Worm (Caenorhabditis elegans) whole organism, young adult: Measurements from ENCODE around the gene C17F4.3.

Experiments used
- T26A5.8 ChIP-seq: sonication (generic microtip); optimal IDR thresholded peaks from 2 replicates; lab custom pipeline; 2016; ENCODE audit warnings: missing genetic modification characterization, missing compliant biosample characterization
- Y95B8A.8 ChIP-seq: fragments of 200-800 bp; sonication (Bioruptor generic); IDR thresholded peaks from 2 replicates; pipeline ENCODE4 v1.3.6; 2022; ENCODE audit warnings: missing genetic modification reagents, missing genetic modification characterization, missing compliant biosample characterization
- aptf-3 ChIP-seq: fragments of 200-800 bp; sonication (Bioruptor generic); IDR thresholded peaks from 2 replicates; pipeline ENCODE4 v1.3.6; 2022; ENCODE audit warnings: missing genetic modification characterization, missing compliant biosample characterization
- athp-1 ChIP-seq: sonication (generic microtip); optimal IDR thresholded peaks from 2 replicates; lab custom pipeline; 2017; ENCODE audit warnings: mild to moderate bottlenecking, missing genetic modification characterization, missing compliant biosample characterization
- attf-6 ChIP-seq: fragments of 200-800 bp; sonication (Bioruptor generic); IDR thresholded peaks from 2 replicates; pipeline ENCODE4 v1.3.6; 2022; ENCODE audit warnings: missing genetic modification reagents, missing genetic modification characterization, missing compliant biosample characterization
- chd-7 ChIP-seq: sonication (generic microtip); optimal IDR thresholded peaks from 2 replicates; lab custom pipeline; 2016; ENCODE audit warnings: mild to moderate bottlenecking, missing genetic modification characterization, moderate library complexity, missing compliant biosample characterization
- egl-18 ChIP-seq: fragments of 200-800 bp; sonication (Bioruptor generic); IDR thresholded peaks from 2 replicates; pipeline ENCODE4 v1.3.6; 2022; ENCODE audit warnings: missing genetic modification reagents, missing genetic modification characterization, missing compliant biosample characterization
- let-607 ChIP-seq, 2 experiments: fragments of 200-800 bp in 1 of 2; sonication (Bioruptor generic) in 1 of 2; sonication (generic microtip) in 1 of 2; optimal IDR thresholded peaks; 2 replicates each; lab custom pipeline; 2016 to 2018; ENCODE audit warnings: mild to moderate bottlenecking in 2 of 2, missing compliant biosample characterization in 2 of 2, missing genetic modification characterization in 2 of 2, moderate library complexity in 2 of 2, missing genotype in 1 of 2
- lin-54 ChIP-seq: fragments of 200-800 bp; sonication (Bioruptor generic); optimal IDR thresholded peaks from 2 replicates; lab custom pipeline; 2018; ENCODE audit warnings: mild to moderate bottlenecking, missing genetic modification characterization, missing compliant biosample characterization
- nfyb-1 ChIP-seq: fragments of 200-800 bp; sonication (Bioruptor generic); IDR thresholded peaks from 2 replicates; pipeline ENCODE4 v1.3.6; 2022; ENCODE audit warnings: missing genetic modification reagents, missing genetic modification characterization, missing compliant biosample characterization
- rec-8 ChIP-seq, 2 experiments: sonication (generic microtip); optimal IDR thresholded peaks; 2 replicates each; lab custom pipeline; 2016; ENCODE audit warnings: mild to moderate bottlenecking in 2 of 2, missing genetic modification characterization in 2 of 2, missing genetic modification reagents in 2 of 2, missing genotype in 2 of 2, missing biosample characterization in 1 of 2, missing compliant biosample characterization in 1 of 2, moderate library complexity in 1 of 2
- snpc-4 ChIP-seq, 5 experiments: fragments of 150-350 bp in 1 of 5; sonication (generic microtip) in 4 of 5; optimal IDR thresholded peaks; 2 replicates each; lab custom pipeline; 2014 to 2018; ENCODE audit warnings: missing genetic modification characterization in 5 of 5, missing biosample characterization in 3 of 5, antibody characterized with exemption in 2 of 5, mild to moderate bottlenecking in 2 of 5, missing compliant biosample characterization in 2 of 5, missing genotype in 2 of 5, moderate library complexity in 2 of 5, missing genetic modification reagents in 1 of 5
- unc-62 ChIP-seq: fragments of 150-350 bp; optimal IDR thresholded peaks from 2 replicates; lab custom pipeline; 2014; ENCODE audit warnings: missing biosample characterization, missing genetic modification reagents, missing genetic modification characterization

DNA sequence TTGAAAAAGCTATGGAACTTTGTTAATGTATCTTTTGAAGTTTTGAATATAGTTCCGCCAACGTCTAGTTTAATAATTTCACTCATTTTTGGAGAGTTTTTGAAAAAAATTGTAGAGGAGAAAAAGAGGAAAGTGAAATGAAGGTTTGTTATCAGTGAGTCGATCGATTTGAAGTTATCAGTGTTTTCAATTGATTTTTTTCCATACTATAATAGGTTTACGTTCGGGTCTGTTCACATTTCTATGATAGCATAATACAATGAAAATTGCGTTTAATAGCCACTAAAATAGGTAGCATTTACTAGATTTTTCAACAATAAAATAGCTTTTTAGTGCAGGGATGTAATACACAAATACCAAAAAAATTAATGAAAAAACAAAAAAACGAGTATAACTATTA is 15.1 kb upstream of the C17F4.3 start, which contains the start of gene ZC239.16:
- no peak for TF ChIP-seq unc-62 (GFP tag; lab: Kevin White, UChicago)
- TF ChIP-seq aptf-3 (GFP tag; lab: Robert Waterston, UW) = no peak
- TF ChIP-seq snpc-4 (GFP tag; optimal IDR thresholded peaks at IDR 0.05; lab: Kevin White, UChicago) = no peak
- no peak for TF ChIP-seq snpc-4 (tag; optimal IDR thresholded peaks at IDR 0.05; lab: Kevin White, UChicago)
- TF ChIP-seq athp-1 = no peak
- no peak for TF ChIP-seq rec-8 (tag; optimal IDR thresholded peaks at IDR 0.05; lab: Kevin White, UChicago)
- TF ChIP-seq egl-18 (GFP tag; lab: Robert Waterston, UW) = no peak
- TF ChIP-seq T26A5.8 (tag; lab: Kevin White, UChicago) = no peak
- TF ChIP-seq nfyb-1 (GFP tag; lab: Robert Waterston, UW) = no peak
- no peak for TF ChIP-seq lin-54 (GFP tag; lab: Kevin White, UChicago)
- TF ChIP-seq attf-6 (GFP tag; lab: Robert Waterston, UW) = no peak
- TF ChIP-seq Y95B8A.8 = no peak
- TF ChIP-seq let-607 (tag; optimal IDR thresholded peaks at IDR 0.05; lab: Kevin White, UChicago) = no peak
- TF ChIP-seq chd-7 = no peak
